Worm (Caenorhabditis elegans) whole organism, young adult: ENCODE results near the gene gnrr-3.

Source experiments
- T07F8.4 ChIP-seq: sonication (generic microtip); optimal IDR thresholded peaks from 2 replicates; lab custom pipeline; 2016; ENCODE audit warnings: mild to moderate bottlenecking, missing genetic modification characterization, moderate library complexity, missing compliant biosample characterization
- ama-1 ChIP-seq, 3 experiments: fragments of 150-350 bp in 1 of 3; sonication (generic microtip) in 2 of 3; optimal IDR thresholded peaks; 2 replicates each; lab custom pipeline; 2014 to 2018; ENCODE audit warnings: missing biosample characterization in 2 of 3, missing genetic modification characterization in 2 of 3, missing genetic modification reagents in 2 of 3
- bed-1 ChIP-seq: fragments of 200-800 bp; sonication (Bioruptor generic); IDR thresholded peaks from 2 replicates; pipeline ENCODE4 v1.3.6; 2022; ENCODE audit warnings: missing genetic modification reagents, missing genetic modification characterization, missing compliant biosample characterization
- tbp1 ChIP-seq: fragments of 200-800 bp; sonication (Bioruptor generic); optimal IDR thresholded peaks from 2 replicates; lab custom pipeline; 2018; ENCODE audit warnings: mild to moderate bottlenecking, missing genetic modification characterization, missing compliant biosample characterization

- no peak for TF ChIP-seq ama-1 (optimal IDR thresholded peaks at IDR 0.05; lab: Kevin White, UChicago)
- TF ChIP-seq ama-1 (GFP tag; optimal IDR thresholded peaks at IDR 0.05; lab: Kevin White, UChicago), result no peak
- TF ChIP-seq tbp1 (GFP tag; lab: Kevin White, UChicago), result no peak
- no peak for TF ChIP-seq T07F8.4 (tag; lab: Kevin White, UChicago)
- no peak for TF ChIP-seq bed-1
These were observed 20.4 kb downstream of the gnrr-3 start, which contains the start of gene mlck-1 for ce11 chrX:10069692-10070091.
